Fruit fly (Drosophila melanogaster): ENCODE results near the gene PNUTS.
A peak's percentile ranks its signal among the peaks of the same experiment; 100 is the strongest.

PNUTS gene

dm6 chr2L:903748-904147, 33.5 kb downstream of the PNUTS start (continued):
- TF ChIP-seq Side (GFP tag; optimal IDR thresholded peaks at IDR 0.05), result no peak
- no peak for TF ChIP-seq Ptx1 (GFP tag; IDR thresholded peaks at IDR 0.05)
- TF ChIP-seq NK7.1 (GFP tag; optimal IDR thresholded peaks at IDR 0.05), result no peak
- TF ChIP-seq CG13287 (GFP tag; IDR thresholded peaks at IDR 0.05; ENCODE audit: partially characterized antibody), result no peak
- TF ChIP-seq PHDP (tag; optimal IDR thresholded peaks at IDR 0.05), result no peak
- TF ChIP-seq CG7839 (tag; optimal IDR thresholded peaks at IDR 0.05), result no peak
- no peak for TF ChIP-seq ac (GFP tag; optimal IDR thresholded peaks at IDR 0.05)
- TF ChIP-seq Med (GFP tag), result peak; percentile 61
- no peak for TF ChIP-seq CG2202 (tag; optimal IDR thresholded peaks at IDR 0.05)
- TF ChIP-seq E2f2 (GFP tag; IDR thresholded peaks at IDR 0.05), result no peak
- no peak for TF ChIP-seq cwo (GFP tag; optimal IDR thresholded peaks at IDR 0.05)
- TF ChIP-seq CG12942 (GFP tag; optimal IDR thresholded peaks at IDR 0.05), result no peak
- TF ChIP-seq Taf1 (GFP tag; IDR thresholded peaks at IDR 0.05), result no peak
- no peak for TF ChIP-seq Doc3 (GFP tag; IDR thresholded peaks at IDR 0.05; ENCODE audit: partially characterized antibody)
- TF ChIP-seq lab (GFP tag; optimal IDR thresholded peaks at IDR 0.05), result peak; percentile 21
- peak; percentile 26 for TF ChIP-seq dmrt99B (tag; optimal IDR thresholded peaks at IDR 0.05)
- TF ChIP-seq C15 (GFP tag; IDR thresholded peaks at IDR 0.05), result no peak
- no peak for TF ChIP-seq eyg (GFP tag; optimal IDR thresholded peaks at IDR 0.05)
- TF ChIP-seq CG6765 (GFP tag; optimal IDR thresholded peaks at IDR 0.05), result no peak
- no peak for TF ChIP-seq trem (tag; optimal IDR thresholded peaks at IDR 0.05)
- no peak for TF ChIP-seq CG10979 (tag; optimal IDR thresholded peaks at IDR 0.05)
- no peak for TF ChIP-seq CG11560 (tag; IDR thresholded peaks at IDR 0.05)
- TF ChIP-seq jing (GFP tag; optimal IDR thresholded peaks at IDR 0.05), result no peak
- TF ChIP-seq CG11085 (GFP tag; IDR thresholded peaks at IDR 0.05), result no peak
- no peak for TF ChIP-seq H15 (GFP tag; IDR thresholded peaks at IDR 0.05)
- no peak for TF ChIP-seq CG8290 (GFP tag; optimal IDR thresholded peaks at IDR 0.05)
- peak in 1 of 2 experiments; percentile 19 for TF ChIP-seq CG8290 (tag; optimal IDR thresholded peaks at IDR 0.05)
- TF ChIP-seq Spps (tag; optimal IDR thresholded peaks at IDR 0.05), result no peak
- TF ChIP-seq fru (optimal IDR thresholded peaks at IDR 0.05), result no peak
- no peak for TF ChIP-seq ato (GFP tag; IDR thresholded peaks at IDR 0.05; ENCODE audit: partially characterized antibody)
- no peak for TF ChIP-seq NC2α (GFP tag; optimal IDR thresholded peaks at IDR 0.05)
- no peak for TF ChIP-seq Hr39 (optimal IDR thresholded peaks at IDR 0.05)
- peak; percentile 7 for TF ChIP-seq CG2120 (GFP tag; optimal IDR thresholded peaks at IDR 0.05)
- TF ChIP-seq CG3838 (GFP tag; optimal IDR thresholded peaks at IDR 0.05), result no peak
- no peak for TF ChIP-seq CG7745 (tag; optimal IDR thresholded peaks at IDR 0.05)

dm6 chr2L:913850-914391, 43.7 kb downstream of the PNUTS start, which contains the start of gene GluRIIC:
TSS of gene GluRIIC (plus strand) at chr2L:914086.
- no peak for TF ChIP-seq CG5180 (GFP tag; optimal IDR thresholded peaks at IDR 0.05)
- TF ChIP-seq gcm2 (GFP tag; optimal IDR thresholded peaks at IDR 0.05), result no peak
- TF ChIP-seq kay (GFP tag; optimal IDR thresholded peaks at IDR 0.05), result no peak
- TF ChIP-seq unpg (GFP tag; optimal IDR thresholded peaks at IDR 0.05), result no peak
- TF ChIP-seq Awh (GFP tag; IDR thresholded peaks at IDR 0.05), result peak; percentile 12; the same call in 1 of the 2 replicates
- TF ChIP-seq CG32532 (GFP tag; IDR thresholded peaks at IDR 0.05), result no peak
- TF ChIP-seq sd (tag; optimal IDR thresholded peaks at IDR 0.05), result peak; percentile 40
- TF ChIP-seq Atf-2 (GFP tag; optimal IDR thresholded peaks at IDR 0.05), result no peak
- no peak for TF ChIP-seq chm (GFP tag; IDR thresholded peaks at IDR 0.05)
- peak; percentile 72 for TF ChIP-seq Ets65A (GFP tag)
- no peak for TF ChIP-seq otp (GFP tag; IDR thresholded peaks at IDR 0.05)
- TF ChIP-seq twi (tag; optimal IDR thresholded peaks at IDR 0.05), result peak; percentile 87
- TF ChIP-seq CG13894 (tag; optimal IDR thresholded peaks at IDR 0.05), result no peak
- no peak for TF ChIP-seq CG7372 (GFP tag; IDR thresholded peaks at IDR 0.05)
- no peak for TF ChIP-seq gro (GFP tag; optimal IDR thresholded peaks at IDR 0.05)
- no peak for TF ChIP-seq CG14667 (GFP tag; IDR thresholded peaks at IDR 0.05)
- TF ChIP-seq ro (GFP tag; IDR thresholded peaks at IDR 0.05), result no peak
- no peak for TF ChIP-seq Optix (GFP tag; IDR thresholded peaks at IDR 0.05)
- no peak for TF ChIP-seq CG17829 (tag; optimal IDR thresholded peaks at IDR 0.05)
- peak; percentile 51 for TF ChIP-seq Med (GFP tag)
- peak in 1 of 2 experiments; percentile 53 for TF ChIP-seq crp (GFP tag; optimal IDR thresholded peaks at IDR 0.05)

Data from whole organism, embryonic.